Worm (Caenorhabditis elegans) whole organism, early embryonic: ENCODE measurements around the gene C37H5.5.

Source experiments
- ama-1 ChIP-seq: fragments of 150-350 bp; optimal IDR thresholded peaks from 2 replicates; lab custom pipeline; 2014
- hnd-1 ChIP-seq: sonication (generic microtip); optimal IDR thresholded peaks from 2 replicates; lab custom pipeline; 2016; ENCODE audit warnings: missing genetic modification characterization, missing compliant biosample characterization
- tbx-37 ChIP-seq: fragments of 200-800 bp; sonication (Bioruptor generic); conservative IDR thresholded peaks from 2 replicates; pipeline ENCODE4 v1.3.6; 2022; ENCODE audit warnings: missing genetic modification reagents, missing genetic modification characterization, missing compliant biosample characterization

ce11 chrV:4871992-4872391 is 44.8 kb downstream of the C37H5.5 start, which contains the start of gene srd-33:
- no peak for TF ChIP-seq tbx-37 (GFP tag; lab: Robert Waterston, UW)
- TF ChIP-seq ama-1 (lab: Kevin White, UChicago), result no peak
- TF ChIP-seq hnd-1 (tag; lab: Kevin White, UChicago), result no peak
